Fruit fly (Drosophila melanogaster) whole organism, adult: ENCODE measurements around the gene Orc2.

Experiments
- CG14711 ChIP-seq: fragments of 200-800 bp; sonication (Bioruptor generic); optimal IDR thresholded peaks from 2 replicates; lab custom pipeline; 2018; ENCODE audit warnings: missing biosample characterization, mild to moderate bottlenecking, missing genetic modification characterization, moderate library complexity
- CG33017 ChIP-seq: fragments of 200-800 bp; sonication (Bioruptor generic); optimal IDR thresholded peaks from 2 replicates; lab custom pipeline; 2018; ENCODE audit warnings: missing biosample characterization, mild to moderate bottlenecking, missing genetic modification characterization, moderate library complexity
- CG5204 ChIP-seq: fragments of 200-800 bp; sonication (Bioruptor generic); optimal IDR thresholded peaks from 2 replicates; lab custom pipeline; 2016; ENCODE audit warnings: missing biosample characterization, missing genetic modification characterization
- Clk ChIP-seq: fragments of 200-800 bp; sonication (Bioruptor generic); optimal IDR thresholded peaks from 2 replicates; lab custom pipeline; 2017; ENCODE audit warnings: missing biosample characterization, missing genetic modification characterization
- cic ChIP-seq: fragments of 200-800 bp; sonication (Bioruptor generic); optimal IDR thresholded peaks from 2 replicates; lab custom pipeline; 2017; ENCODE audit warnings: missing biosample characterization, mild to moderate bottlenecking, missing genetic modification characterization, moderate library complexity
- kay ChIP-seq: fragments of 200-800 bp; sonication (Bioruptor generic); peaks from one replicate; lab custom pipeline; 2016; ENCODE audit warnings: missing biosample characterization, missing genetic modification characterization, borderline replicate concordance
- ovo ChIP-seq: fragments of 200-800 bp; sonication (Bioruptor generic); optimal IDR thresholded peaks from 2 replicates; lab custom pipeline; 2016; ENCODE audit warnings: missing biosample characterization, missing genetic modification characterization
- tj ChIP-seq: fragments of 200-800 bp; sonication (Bioruptor generic); optimal IDR thresholded peaks from 3 replicates; lab custom pipeline; 2017; ENCODE audit warnings: missing biosample characterization, mild to moderate bottlenecking, missing genetic modification characterization, moderate library complexity

dm6 chr3R:13989453-13989852 is 24.8 kb downstream of the Orc2 start:
- TF ChIP-seq CG5204, result no peak
- TF ChIP-seq kay (GFP tag; lab: Kevin White, UChicago), result no peak
- no peak for TF ChIP-seq Clk (GFP tag; lab: Kevin White, UChicago)
- TF ChIP-seq CG33017 (tag; lab: Kevin White, UChicago), result no peak
- TF ChIP-seq tj (GFP tag; lab: Kevin White, UChicago), result no peak
- TF ChIP-seq ovo, result no peak
- TF ChIP-seq cic (GFP tag; lab: Kevin White, UChicago), result no peak
- TF ChIP-seq CG14711 (tag; lab: Kevin White, UChicago), result no peak
